Worm (Caenorhabditis elegans): ENCODE data around the gene sri-18.

sri-18 gene

ce11 chrV:10244018-10244720 lies 16.2 kb downstream of the sri-18 start:
- no peak for TF ChIP-seq aly-2 (tag; optimal IDR thresholded peaks at IDR 0.05)
- peak; percentile 46 for TF ChIP-seq fos-1 (tag; optimal IDR thresholded peaks at IDR 0.05)
- no peak for TF ChIP-seq skn-1 (tag; optimal IDR thresholded peaks at IDR 0.05)
- no peak for TF ChIP-seq dmd-4 (tag; optimal IDR thresholded peaks at IDR 0.05)
- peak; percentile 41 for TF ChIP-seq sma-9 (GFP tag; optimal IDR thresholded peaks at IDR 0.05)
- no peak for TF ChIP-seq sma-9 (tag; optimal IDR thresholded peaks at IDR 0.05)
- TF ChIP-seq gmeb-1 (tag; optimal IDR thresholded peaks at IDR 0.05), result no peak
- TF ChIP-seq sem-4 (tag; optimal IDR thresholded peaks at IDR 0.05), result no peak
- no peak for TF ChIP-seq snpc-4 (tag; optimal IDR thresholded peaks at IDR 0.05)
- TF ChIP-seq C34F6.9 (tag; optimal IDR thresholded peaks at IDR 0.05), result no peak
- no peak for TF ChIP-seq F13H6.1 (tag; optimal IDR thresholded peaks at IDR 0.05)
- no peak for TF ChIP-seq alr-1 (tag; optimal IDR thresholded peaks at IDR 0.05)

DNA sequence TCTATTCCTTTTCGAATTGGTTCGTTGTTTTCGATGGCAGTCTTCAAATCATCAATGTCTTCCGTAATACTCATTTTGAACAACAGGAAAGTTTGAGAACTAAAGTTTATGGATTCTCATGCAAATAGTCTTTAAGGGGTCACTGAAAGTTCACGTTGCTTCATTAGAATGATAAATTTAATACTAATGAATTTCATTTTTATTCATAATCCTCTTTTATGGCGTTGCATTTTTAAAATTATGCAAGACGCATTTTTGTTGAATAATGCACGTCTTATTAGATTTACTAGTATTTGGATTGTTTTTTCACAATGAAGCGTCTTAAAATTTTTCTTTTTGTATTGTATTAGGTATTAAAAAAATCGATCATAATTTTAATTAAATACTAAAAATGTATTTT lies 17.3 kb downstream of the sri-18 start, which contains the start of gene C12D8.9:
C12D8.9 (minus strand) TSS at position 101 of the 400 bp plus-strand sequence.
- no peak for TF ChIP-seq nhr-237 (tag; optimal IDR thresholded peaks at IDR 0.05)
- TF ChIP-seq nhr-21 (tag; optimal IDR thresholded peaks at IDR 0.05), result no peak
- TF ChIP-seq ztf-4 (tag; optimal IDR thresholded peaks at IDR 0.05), result no peak
- no peak for TF ChIP-seq lin-11 (tag; optimal IDR thresholded peaks at IDR 0.05)
- no peak for TF ChIP-seq sma-9 (GFP tag; optimal IDR thresholded peaks at IDR 0.05)
- TF ChIP-seq sma-9 (tag; optimal IDR thresholded peaks at IDR 0.05), result no peak
- no peak for TF ChIP-seq F13H6.1 (tag; optimal IDR thresholded peaks at IDR 0.05)

- TF ChIP-seq snpc-4 (tag; optimal IDR thresholded peaks at IDR 0.05), result no peak
- TF ChIP-seq sma-9 (GFP tag; optimal IDR thresholded peaks at IDR 0.05), result no peak
- no peak for TF ChIP-seq sma-9 (tag; optimal IDR thresholded peaks at IDR 0.05)
- no peak for TF ChIP-seq ztf-1 (GFP tag; conservative IDR thresholded peaks at IDR 0.05)
- no peak for TF ChIP-seq ZK546.5 (tag; optimal IDR thresholded peaks at IDR 0.05)
- no peak for TF ChIP-seq C34F6.9 (tag; optimal IDR thresholded peaks at IDR 0.05)
- no peak for TF ChIP-seq elt-1 (tag; optimal IDR thresholded peaks at IDR 0.05)
- no peak for TF ChIP-seq lsy-2 (tag; optimal IDR thresholded peaks at IDR 0.05)
- no peak for TF ChIP-seq nhr-23 (tag; optimal IDR thresholded peaks at IDR 0.05)
- TF ChIP-seq mab-5 (tag; optimal IDR thresholded peaks at IDR 0.05), result no peak
- TF ChIP-seq fos-1 (tag; optimal IDR thresholded peaks at IDR 0.05), result no peak
- no peak for TF ChIP-seq lin-39 (tag; optimal IDR thresholded peaks at IDR 0.05)
- TF ChIP-seq dmd-4 (tag; optimal IDR thresholded peaks at IDR 0.05), result no peak
- no peak for TF ChIP-seq Y55F3AM.14 (GFP tag; optimal IDR thresholded peaks at IDR 0.05)
Measured at ce11 chrV:10241121-10241803, 19.1 kb downstream of the sri-18 start, which contains the start of the genes C12D8.21 and col-148. Gene C12D8.21 (minus strand): TSS chrV:10241188. Gene col-148 (plus strand): TSS chrV:10241753.

DNA sequence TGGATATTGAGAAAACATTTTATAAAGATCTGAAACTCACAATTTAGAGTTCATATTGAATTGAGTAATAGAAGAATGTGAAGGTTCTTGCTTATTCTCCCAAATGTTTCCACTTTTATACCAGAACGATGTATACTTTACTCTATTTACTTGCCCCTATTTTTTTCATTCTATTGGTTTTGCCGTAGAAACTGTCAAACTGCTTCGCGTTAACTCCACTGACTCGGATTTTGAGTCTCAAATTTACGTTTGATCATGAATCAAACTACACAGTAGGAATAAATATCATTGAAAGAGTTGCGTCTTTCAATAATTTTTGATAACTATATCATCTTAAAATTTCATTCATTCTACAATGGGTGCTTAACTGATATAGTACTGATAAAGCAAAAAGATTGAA lies 20.5 kb downstream of the sri-18 start, which contains the start of gene fipr-8:
fipr-8 (minus strand) TSS at position 101 of the 400 bp plus-strand sequence.
- TF ChIP-seq nhr-129 (tag; optimal IDR thresholded peaks at IDR 0.05) (no peak), ztf-11 (tag; optimal IDR thresholded peaks at IDR 0.05) (no peak), elt-3 (tag; optimal IDR thresholded peaks at IDR 0.05) (no peak), aly-2 (tag; optimal IDR thresholded peaks at IDR 0.05) (no peak), sma-3 (GFP tag; optimal IDR thresholded peaks at IDR 0.05) (no peak), nhr-11 (tag; optimal IDR thresholded peaks at IDR 0.05) (no peak), ceh-16 (tag; optimal IDR thresholded peaks at IDR 0.05) (no peak), skn-1 (tag; optimal IDR thresholded peaks at IDR 0.05) (no peak)

- TF ChIP-seq egl-27 (tag; optimal IDR thresholded peaks at IDR 0.05), result no peak
- peak; percentile 29 for TF ChIP-seq ama-1 (optimal IDR thresholded peaks at IDR 0.05)
- TF ChIP-seq unc-55 (GFP tag; optimal IDR thresholded peaks at IDR 0.05), result peak; percentile 33
- peak; percentile 50 for TF ChIP-seq C34F6.9 (tag; optimal IDR thresholded peaks at IDR 0.05)
- TF ChIP-seq nhr-129 (tag; optimal IDR thresholded peaks at IDR 0.05), result peak; percentile 29
- no peak for TF ChIP-seq sem-4 (tag; optimal IDR thresholded peaks at IDR 0.05)
- peak in 1 of 2 experiments; percentile 43 for TF ChIP-seq lsy-2 (tag; optimal IDR thresholded peaks at IDR 0.05)
- peak; percentile 64 for TF ChIP-seq lin-11 (tag; optimal IDR thresholded peaks at IDR 0.05)
Measured at ce11 chrV:10238665-10239064, 21.7 kb downstream of the sri-18 start, which contains the start of gene fubl-1. Gene fubl-1 (minus strand): TSS chrV:10238866.
